Fruit fly (Drosophila melanogaster): ENCODE measurements around the gene CG34273.

The CG34273 gene

dm6 chr3R:14481977-14482376, 34.9 kb upstream of the CG34273 start (continued):
- TF ChIP-seq Max (GFP tag; optimal IDR thresholded peaks at IDR 0.05) (no peak), gfzf (GFP tag; optimal IDR thresholded peaks at IDR 0.05) (peak; percentile 22), Kr (GFP tag; optimal IDR thresholded peaks at IDR 0.05) (peak; percentile 70), da (GFP tag; optimal IDR thresholded peaks at IDR 0.05) (no peak), CG4282 (GFP tag; optimal IDR thresholded peaks at IDR 0.05) (no peak), gsb-n (tag; optimal IDR thresholded peaks at IDR 0.05) (peak; percentile 52), chinmo (GFP tag; IDR thresholded peaks at IDR 0.05; ENCODE audit: partially characterized antibody) (no peak), dmrt11E (tag; optimal IDR thresholded peaks at IDR 0.05) (peak; percentile 6), BEAF-32 (GFP tag; optimal IDR thresholded peaks at IDR 0.05) (no peak), fd64A (GFP tag; optimal IDR thresholded peaks at IDR 0.05) (peak; percentile 64), unpg (GFP tag; optimal IDR thresholded peaks at IDR 0.05) (no peak), otp (GFP tag; IDR thresholded peaks at IDR 0.05) (no peak), CG1647 (GFP tag; optimal IDR thresholded peaks at IDR 0.05) (no peak), wek (GFP tag; optimal IDR thresholded peaks at IDR 0.05) (peak; percentile 28), cg (GFP tag; optimal IDR thresholded peaks at IDR 0.05) (peak; percentile 67), ttk (GFP tag; IDR thresholded peaks at IDR 0.05) (no peak), kni (GFP tag; optimal IDR thresholded peaks at IDR 0.05) (peak; percentile 80), zen (tag; optimal IDR thresholded peaks at IDR 0.05) (peak; percentile 29), unc-4 (GFP tag; IDR thresholded peaks at IDR 0.05; ENCODE audit: partially characterized antibody) (no peak), CG1529 (GFP tag; optimal IDR thresholded peaks at IDR 0.05) (peak; percentile 14), Awh (GFP tag; IDR thresholded peaks at IDR 0.05) (0 out of 2 replicates have a peak, but pooled peaks have one; percentile 13), Stat92E (GFP tag; optimal IDR thresholded peaks at IDR 0.05) (peak in 1 of 3 experiments; percentile 93), cad (GFP tag; optimal IDR thresholded peaks at IDR 0.05) (peak; percentile 71), CG7745 (tag; optimal IDR thresholded peaks at IDR 0.05) (no peak), slp2 (GFP tag; optimal IDR thresholded peaks at IDR 0.05) (no peak), CG12659 (GFP tag; optimal IDR thresholded peaks at IDR 0.05) (no peak), eve (GFP tag; optimal IDR thresholded peaks at IDR 0.05) (peak in 1 of 2 experiments; percentile 19), abd-A (tag; optimal IDR thresholded peaks at IDR 0.05) (peak; percentile 23), pros (GFP tag; optimal IDR thresholded peaks at IDR 0.05) (peak; percentile 35), CG11560 (tag; IDR thresholded peaks at IDR 0.05) (no peak), Lpt (GFP tag; optimal IDR thresholded peaks at IDR 0.05) (no peak), CG33213 (GFP tag; optimal IDR thresholded peaks at IDR 0.05) (no peak), CG7928 (GFP tag; optimal IDR thresholded peaks at IDR 0.05) (no peak), trem (tag; optimal IDR thresholded peaks at IDR 0.05) (peak; percentile 6), twi (tag; optimal IDR thresholded peaks at IDR 0.05) (peak; percentile 80), eyg (GFP tag; optimal IDR thresholded peaks at IDR 0.05) (no peak), CG3407 (GFP tag; optimal IDR thresholded peaks at IDR 0.05) (peak; percentile 27), kah (GFP tag; optimal IDR thresholded peaks at IDR 0.05) (no peak), TFAM (GFP tag; optimal IDR thresholded peaks at IDR 0.05) (no peak), Blimp-1 (GFP tag; optimal IDR thresholded peaks at IDR 0.05) (peak; percentile 90), HLHmδ (GFP tag; optimal IDR thresholded peaks at IDR 0.05) (no peak)

- TF ChIP-seq NFAT (GFP tag; IDR thresholded peaks at IDR 0.05) (no peak), CG7987 (GFP tag; optimal IDR thresholded peaks at IDR 0.05) (no peak), CG15696 (tag; optimal IDR thresholded peaks at IDR 0.05) (no peak), NK7.1 (GFP tag; optimal IDR thresholded peaks at IDR 0.05) (no peak), kni (GFP tag; optimal IDR thresholded peaks at IDR 0.05) (peak; percentile 76), D (optimal IDR thresholded peaks at IDR 0.05) (no peak), D (GFP tag; optimal IDR thresholded peaks at IDR 0.05) (no peak), CG11247 (GFP tag; IDR thresholded peaks at IDR 0.05) (no peak), Blimp-1 (GFP tag; optimal IDR thresholded peaks at IDR 0.05) (peak; percentile 3), CG13624 (GFP tag; optimal IDR thresholded peaks at IDR 0.05) (no peak), Dek (tag; optimal IDR thresholded peaks at IDR 0.05) (no peak), grn (GFP tag; optimal IDR thresholded peaks at IDR 0.05) (peak; percentile 80), CG18619 (GFP tag; optimal IDR thresholded peaks at IDR 0.05) (no peak), rib (GFP tag; IDR thresholded peaks at IDR 0.05) (no peak)
Observed at dm6 chr3R:14482986-14483385, 33.9 kb upstream of the CG34273 start.
